Fruit fly (Drosophila melanogaster) whole organism, prepupa: Measurements from ENCODE around the gene CG4686.

ENCODE experiments used
- Blimp-1 ChIP-seq: fragments of 200-800 bp; sonication (Bioruptor generic); optimal IDR thresholded peaks from 3 replicates; lab custom pipeline; 2017; ENCODE audit warnings: missing biosample characterization, missing genetic modification characterization, mild to moderate bottlenecking, moderate library complexity, missing genetic modification reagents
- CG10631 ChIP-seq: fragments of 200-800 bp; sonication (Bioruptor generic); optimal IDR thresholded peaks from 2 replicates; lab custom pipeline; 2016; ENCODE audit warnings: missing biosample characterization, missing genetic modification characterization
- CG10669 ChIP-seq: fragments of 200-800 bp; sonication (Bioruptor generic); optimal IDR thresholded peaks from 3 replicates; lab custom pipeline; 2018; ENCODE audit warnings: missing biosample characterization, mild to moderate bottlenecking, missing genetic modification characterization, moderate library complexity
- CG11294 ChIP-seq: fragments of 200-800 bp; sonication (Bioruptor generic); IDR thresholded peaks from 2 replicates; pipeline ENCODE4 v1.3.6; 2022; ENCODE audit warnings: missing biosample characterization, missing genetic modification characterization
- CG11762 ChIP-seq: fragments of 200-800 bp; sonication (Bioruptor generic); optimal IDR thresholded peaks from 3 replicates; lab custom pipeline; 2016; ENCODE audit warnings: missing biosample characterization, missing genetic modification characterization; ENCODE audit not compliant: insufficient read depth
- CG15336 ChIP-seq: fragments of 200-800 bp; sonication (Bioruptor generic); IDR thresholded peaks from 2 replicates; pipeline ENCODE4 v1.3.6; 2022; ENCODE audit warnings: missing biosample characterization, missing genetic modification characterization
- CG1621 ChIP-seq: fragments of 200-800 bp; sonication (Bioruptor generic); optimal IDR thresholded peaks from 3 replicates; lab custom pipeline; 2018; ENCODE audit warnings: missing biosample characterization, mild to moderate bottlenecking, missing genetic modification characterization
- CG16779 ChIP-seq: fragments of 200-800 bp; sonication (Bioruptor generic); optimal IDR thresholded peaks from 3 replicates; lab custom pipeline; 2017; ENCODE audit warnings: missing biosample characterization, mild to moderate bottlenecking, missing genetic modification characterization
- CG3032 ChIP-seq: fragments of 200-800 bp; optimal IDR thresholded peaks from 2 replicates; lab custom pipeline; 2019; ENCODE audit warnings: missing biosample characterization, mild to moderate bottlenecking, missing genetic modification characterization, moderate library complexity
- CG31627 ChIP-seq: fragments of 200-800 bp; sonication (Bioruptor generic); optimal IDR thresholded peaks from 3 replicates; lab custom pipeline; 2016; ENCODE audit warnings: missing biosample characterization, missing genetic modification characterization
- CG32006 ChIP-seq: fragments of 200-800 bp; sonication (Bioruptor generic); optimal IDR thresholded peaks from 3 replicates; lab custom pipeline; 2017; ENCODE audit warnings: missing biosample characterization, mild to moderate bottlenecking, missing genetic modification characterization
- CG3919 ChIP-seq: fragments of 200-800 bp; sonication (Bioruptor generic); optimal IDR thresholded peaks from 3 replicates; lab custom pipeline; 2016; ENCODE audit warnings: missing biosample characterization, missing genetic modification characterization
- CG6163 ChIP-seq: fragments of 200-800 bp; sonication (Bioruptor generic); IDR thresholded peaks from 3 replicates; pipeline ENCODE4 v1.3.6; 2022; ENCODE audit warnings: missing biosample characterization, missing genetic modification characterization
- CG6792 ChIP-seq: fragments of 200-800 bp; sonication (Bioruptor generic); optimal IDR thresholded peaks from 3 replicates; lab custom pipeline; 2016; ENCODE audit warnings: missing biosample characterization, missing genetic modification characterization
- CG6854 ChIP-seq: fragments of 200-800 bp; sonication (Bioruptor generic); optimal IDR thresholded peaks from 2 replicates; lab custom pipeline; 2017; ENCODE audit warnings: missing biosample characterization, mild to moderate bottlenecking, missing genetic modification characterization
- CG7368 ChIP-seq: fragments of 200-800 bp; sonication (Bioruptor generic); optimal IDR thresholded peaks from 3 replicates; lab custom pipeline; 2016; ENCODE audit warnings: missing biosample characterization, missing genetic modification characterization
- CG8319 ChIP-seq: fragments of 200-800 bp; sonication (Bioruptor generic); optimal IDR thresholded peaks from 3 replicates; lab custom pipeline; 2016; ENCODE audit warnings: missing biosample characterization, missing genetic modification characterization
- CG9139 ChIP-seq: fragments of 200-800 bp; sonication (Bioruptor generic); optimal IDR thresholded peaks from 3 replicates; lab custom pipeline; 2017; ENCODE audit warnings: missing biosample characterization, mild to moderate bottlenecking, missing genetic modification characterization
- Eip75B ChIP-seq: fragments of 200-800 bp; sonication (Bioruptor generic); optimal IDR thresholded peaks from 3 replicates; lab custom pipeline; 2016; ENCODE audit warnings: missing biosample characterization, missing genetic modification characterization
- Eip78C ChIP-seq: fragments of 200-800 bp; sonication (Bioruptor generic); peaks from one replicate; lab custom pipeline; 2016; ENCODE audit warnings: missing biosample characterization, missing genetic modification characterization
- Eip93F ChIP-seq: fragments of 200-800 bp; sonication (Bioruptor generic); optimal IDR thresholded peaks from 2 replicates; lab custom pipeline; 2016; ENCODE audit warnings: missing biosample characterization, mild to moderate bottlenecking, missing genetic modification characterization
- Ets21C ChIP-seq: fragments of 200-800 bp; sonication (Bioruptor generic); optimal IDR thresholded peaks from 3 replicates; lab custom pipeline; 2016; ENCODE audit warnings: missing biosample characterization, missing genetic modification characterization
- Gug ChIP-seq: fragments of 200-800 bp; sonication (Bioruptor generic); IDR thresholded peaks from 2 replicates; pipeline ENCODE4 v1.3.6; 2022; ENCODE audit warnings: missing biosample characterization, missing genetic modification characterization
- Hr39 ChIP-seq: fragments of 200-800 bp; sonication (Bioruptor generic); optimal IDR thresholded peaks from 2 replicates; lab custom pipeline; 2016; ENCODE audit warnings: missing biosample characterization, missing genetic modification characterization
- Hr4 ChIP-seq: fragments of 200-800 bp; sonication (Bioruptor generic); optimal IDR thresholded peaks from 3 replicates; lab custom pipeline; 2016; ENCODE audit warnings: missing biosample characterization, missing genetic modification characterization
- OdsH ChIP-seq: fragments of 200-800 bp; sonication (Bioruptor generic); optimal IDR thresholded peaks from 3 replicates; lab custom pipeline; 2016; ENCODE audit warnings: missing biosample characterization, missing genetic modification characterization
- Smox ChIP-seq: fragments of 200-800 bp; sonication (Bioruptor generic); optimal IDR thresholded peaks from 3 replicates; lab custom pipeline; 2016; ENCODE audit warnings: missing biosample characterization, missing genetic modification characterization
- Sox102F ChIP-seq: fragments of 200-800 bp; sonication (Bioruptor generic); optimal IDR thresholded peaks from 2 replicates; lab custom pipeline; 2016; ENCODE audit warnings: missing biosample characterization, mild to moderate bottlenecking, missing genetic modification characterization
- Sox14 ChIP-seq: fragments of 200-800 bp; sonication (Bioruptor generic); optimal IDR thresholded peaks from 3 replicates; lab custom pipeline; 2016; ENCODE audit warnings: missing biosample characterization, missing genetic modification characterization
- Sox15 ChIP-seq: fragments of 200-800 bp; sonication (Bioruptor generic); optimal IDR thresholded peaks from 3 replicates; lab custom pipeline; 2016; ENCODE audit warnings: missing biosample characterization, missing genetic modification characterization
- acj6 ChIP-seq: fragments of 200-800 bp; sonication (Bioruptor generic); optimal IDR thresholded peaks from 3 replicates; lab custom pipeline; 2016; ENCODE audit warnings: missing biosample characterization, missing genetic modification characterization
- dac ChIP-seq: fragments of 200-800 bp; sonication (Bioruptor generic); optimal IDR thresholded peaks from 2 replicates; lab custom pipeline; 2017; ENCODE audit warnings: missing biosample characterization, mild to moderate bottlenecking, missing genetic modification characterization
- dsx ChIP-seq: fragments of 200-800 bp; optimal IDR thresholded peaks from 3 replicates; lab custom pipeline; 2019; ENCODE audit warnings: missing biosample characterization, mild to moderate bottlenecking, missing genetic modification characterization, moderate library complexity; ENCODE audit not compliant: poor library complexity, severe bottlenecking
- esn ChIP-seq: fragments of 200-800 bp; sonication (Bioruptor generic); optimal IDR thresholded peaks from 2 replicates; lab custom pipeline; 2016; ENCODE audit warnings: missing biosample characterization, mild to moderate bottlenecking, missing genetic modification characterization, moderate library complexity
- fd59A ChIP-seq: fragments of 200-800 bp; sonication (Bioruptor generic); optimal IDR thresholded peaks from 2 replicates; lab custom pipeline; 2017; ENCODE audit warnings: missing biosample characterization, mild to moderate bottlenecking, missing genetic modification characterization, missing genetic modification reagents
- fd85E ChIP-seq: fragments of 200-800 bp; sonication (Bioruptor generic); optimal IDR thresholded peaks from 3 replicates; lab custom pipeline; 2016; ENCODE audit warnings: missing biosample characterization, missing genetic modification characterization
- lz ChIP-seq: fragments of 200-800 bp; sonication (Bioruptor generic); optimal IDR thresholded peaks from 3 replicates; lab custom pipeline; 2016; ENCODE audit warnings: missing biosample characterization, missing genetic modification characterization
- net ChIP-seq: fragments of 200-800 bp; sonication (Bioruptor generic); optimal IDR thresholded peaks from 3 replicates; lab custom pipeline; 2016; ENCODE audit warnings: missing biosample characterization, missing genetic modification characterization
- pdm3 ChIP-seq: fragments of 200-800 bp; sonication (Bioruptor generic); optimal IDR thresholded peaks from 3 replicates; lab custom pipeline; 2016; ENCODE audit warnings: missing biosample characterization, missing genetic modification characterization
- salr ChIP-seq, 2 experiments: fragments of 200-800 bp; sonication (Bioruptor generic); optimal IDR thresholded peaks; 3 replicates each; lab custom pipeline; 2016 to 2018; ENCODE audit warnings: missing biosample characterization in 2 of 2, missing genetic modification characterization in 2 of 2, mild to moderate bottlenecking in 1 of 2
- ss ChIP-seq, 2 experiments: fragments of 200-800 bp; sonication (Bioruptor generic); optimal IDR thresholded peaks; 2 replicates in 1 of 2; 3 replicates in 1 of 2; lab custom pipeline; 2017 to 2018; ENCODE audit warnings: mild to moderate bottlenecking in 2 of 2, missing biosample characterization in 2 of 2, missing genetic modification characterization in 2 of 2, moderate library complexity in 1 of 2
- svp ChIP-seq: fragments of 200-800 bp; sonication (Bioruptor generic); peaks from one replicate; lab custom pipeline; 2016; ENCODE audit warnings: missing biosample characterization, missing genetic modification characterization
- topi ChIP-seq: fragments of 200-800 bp; sonication (Bioruptor generic); optimal IDR thresholded peaks from 3 replicates; lab custom pipeline; 2016; ENCODE audit warnings: missing biosample characterization, missing genetic modification characterization
- vri ChIP-seq: fragments of 200-800 bp; sonication (Bioruptor generic); optimal IDR thresholded peaks from 3 replicates; lab custom pipeline; 2016; ENCODE audit warnings: missing biosample characterization, mild to moderate bottlenecking, missing genetic modification characterization

Gene CG4686

dm6 chr3R:19902328-19902727 is 38.0 kb downstream of the CG4686 start:
- no peak for TF ChIP-seq dsx
- no peak for TF ChIP-seq Eip78C
- TF ChIP-seq Hr4, result no peak
- no peak for TF ChIP-seq Sox15
- TF ChIP-seq, all 60 proteins: peak for 0

DNA sequence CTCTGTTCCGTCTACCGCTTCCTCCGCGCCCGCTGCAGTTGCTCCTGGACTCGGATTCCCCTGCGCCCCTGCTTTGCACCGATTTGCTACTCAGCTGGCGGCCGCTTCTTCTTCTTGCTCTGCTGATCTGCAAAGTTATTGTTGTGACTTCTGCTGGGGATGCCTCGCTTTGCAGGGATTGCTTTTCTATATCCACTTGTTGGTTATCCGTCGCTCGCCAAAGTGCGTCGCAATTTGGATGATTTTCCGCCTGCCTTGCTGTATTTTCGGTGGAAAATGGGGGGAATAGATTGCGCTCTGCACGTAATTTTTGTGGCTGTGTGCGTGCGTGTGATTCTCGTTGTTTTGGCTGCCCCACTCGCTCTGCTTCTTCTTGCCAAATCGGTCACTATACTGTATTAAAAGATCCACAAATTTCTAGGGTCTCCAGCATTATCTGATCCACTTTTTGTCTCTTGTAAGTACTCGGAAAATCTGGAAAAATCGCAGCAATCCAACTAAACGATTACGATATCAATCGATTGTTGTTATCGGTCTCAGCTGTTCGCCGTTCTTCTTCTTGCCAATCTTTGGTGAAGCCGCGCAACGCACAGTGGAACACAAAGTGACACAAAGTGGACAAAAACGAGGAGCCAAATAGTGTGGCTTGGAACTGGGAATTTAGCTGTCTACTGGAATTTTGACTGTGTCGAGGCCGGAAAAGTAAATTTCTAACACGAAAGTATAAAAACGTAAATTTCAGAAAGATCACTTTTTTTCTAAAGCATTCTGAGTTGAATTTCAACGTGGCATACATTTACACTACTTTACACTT is 38.8 kb downstream of the CG4686 start, which contains the start of gene ClpX:
Gene ClpX, minus strand, starts transcription at position 764 of the 814 bp plus-strand sequence.
- no peak for TF ChIP-seq Eip75B (GFP tag; lab: Kevin White, UChicago)
- no peak for TF ChIP-seq CG3919
- TF ChIP-seq Eip78C, result peak; percentile 73
- TF ChIP-seq Gug, result no peak
- TF ChIP-seq CG15336 (GFP tag; lab: Robert Waterston, UW), result 0 out of 2 replicates have a peak, but pooled peaks have one; percentile 20
- no peak for TF ChIP-seq salr (GFP tag; optimal IDR thresholded peaks at IDR 0.05; lab: Kevin White, UChicago)
- TF ChIP-seq vri (GFP tag; lab: Kevin White, UChicago), result peak; percentile 39
- TF ChIP-seq Sox14 (GFP tag; lab: Kevin White, UChicago), result no peak
- no peak for TF ChIP-seq fd59A
- TF ChIP-seq dac (GFP tag; lab: Kevin White, UChicago), result no peak
- no peak for TF ChIP-seq Sox102F (GFP tag; lab: Kevin White, UChicago)
- TF ChIP-seq svp (GFP tag; lab: Kevin White, UChicago), result peak; percentile 82
- no peak for TF ChIP-seq CG31627 (GFP tag; lab: Kevin White, UChicago)
- TF ChIP-seq CG8319 (GFP tag; lab: Kevin White, UChicago), result no peak
- peak; percentile 0 for TF ChIP-seq esn (GFP tag; lab: Kevin White, UChicago)
- TF ChIP-seq pdm3 (GFP tag; lab: Kevin White, UChicago), result no peak
- TF ChIP-seq OdsH (GFP tag; lab: Kevin White, UChicago), result no peak
- no peak for TF ChIP-seq acj6 (GFP tag; lab: Kevin White, UChicago)

DNA sequence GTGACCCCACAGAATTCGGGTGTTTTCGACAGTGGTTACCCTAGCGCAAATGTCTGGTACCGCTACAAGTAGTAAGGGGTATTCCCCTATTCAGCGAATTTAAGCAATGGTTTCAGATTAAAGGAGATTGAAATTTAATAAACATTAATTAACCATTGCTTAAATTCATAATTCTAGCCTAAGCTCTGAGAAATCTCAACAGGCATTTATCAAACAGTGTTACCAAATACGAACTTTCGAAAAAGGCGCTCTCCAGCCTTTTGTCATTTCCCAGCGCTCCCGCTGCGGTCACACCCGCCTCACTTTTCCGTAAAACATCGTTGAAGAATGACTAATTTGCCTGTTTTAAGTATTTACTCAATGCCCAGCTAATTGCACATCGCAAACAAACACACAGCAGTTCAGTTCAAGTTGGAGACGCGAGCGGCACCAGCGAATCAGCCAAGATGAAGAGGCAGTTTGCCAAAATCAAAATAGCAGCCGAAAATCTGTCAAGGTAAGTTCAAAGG is 40.6 kb downstream of the CG4686 start, which contains the start of the genes Surf6 and RhoGAP92B:
Gene Surf6, minus strand, starts transcription at position 4 of the 509 bp plus-strand sequence.
Gene RhoGAP92B, plus strand, starts transcription at position 300 of the 509 bp plus-strand sequence.
- TF ChIP-seq CG6792 (GFP tag; lab: Kevin White, UChicago) (peak; percentile 47), Eip93F (GFP tag; lab: Kevin White, UChicago) (no peak), Ets21C (peak; percentile 46), Eip75B (GFP tag; lab: Kevin White, UChicago) (peak; percentile 73), CG3919 (peak; percentile 62), CG3032 (tag; lab: Kevin White, UChicago) (peak; percentile 53), CG9139 (GFP tag; lab: Kevin White, UChicago) (peak; percentile 44), esn (GFP tag; lab: Kevin White, UChicago) (peak; percentile 50), CG6854 (GFP tag; lab: Kevin White, UChicago) (peak; percentile 77), svp (GFP tag; lab: Kevin White, UChicago) (peak; percentile 95), OdsH (GFP tag; lab: Kevin White, UChicago) (peak; percentile 42), Hr39 (peak; percentile 71), dac (GFP tag; lab: Kevin White, UChicago) (no peak), CG6163 (GFP tag; lab: Robert Waterston, UW) (peak; percentile 50; the same call in 2 of the 3 replicates), Sox102F (GFP tag; lab: Kevin White, UChicago) (peak; percentile 63), CG11294 (GFP tag; lab: Robert Waterston, UW) (no peak), Smox (GFP tag; lab: Kevin White, UChicago) (no peak), CG11762 (GFP tag; lab: Kevin White, UChicago) (no peak), Gug (0 out of 2 replicates have a peak, but pooled peaks have one; percentile 22), topi (GFP tag; lab: Kevin White, UChicago) (peak; percentile 67), CG7368 (GFP tag; lab: Kevin White, UChicago) (peak; percentile 6), CG1621 (peak; percentile 97), CG32006 (GFP tag; lab: Kevin White, UChicago) (no peak), Blimp-1 (no peak), CG10631 (GFP tag; lab: Kevin White, UChicago) (no peak), ss (GFP tag; optimal IDR thresholded peaks at IDR 0.05; lab: Kevin White, UChicago) (peak; percentile 40 to 62), fd59A (no peak), CG31627 (GFP tag; lab: Kevin White, UChicago) (peak; percentile 66), net (GFP tag; lab: Kevin White, UChicago) (peak; percentile 62), CG10669 (GFP tag; lab: Kevin White, UChicago) (peak; percentile 13), lz (GFP tag; lab: Kevin White, UChicago) (peak; percentile 68), CG16779 (tag; lab: Kevin White, UChicago) (peak; percentile 49), fd85E (peak; percentile 29), Eip78C (peak; percentile 79)
